Worm (Caenorhabditis elegans) whole organism, L1 larva: ENCODE measurements around the gene W02A2.9.
A peak's percentile ranks its signal among the peaks of the same experiment; 100 is the strongest.

ENCODE experiments used
- C16A3.4 ChIP-seq: fragments of 150-350 bp; optimal IDR thresholded peaks from 2 replicates; lab custom pipeline; 2014; ENCODE audit warnings: missing biosample characterization, missing genetic modification characterization
- F16B12.6 ChIP-seq: fragments of 150-350 bp; optimal IDR thresholded peaks from 2 replicates; lab custom pipeline; 2014; ENCODE audit warnings: missing biosample characterization, missing genetic modification characterization
- alr-1 ChIP-seq: fragments of 200-800 bp; sonication (Bioruptor generic); optimal IDR thresholded peaks from 2 replicates; lab custom pipeline; 2018; ENCODE audit warnings: borderline replicate concordance, mild to moderate bottlenecking, missing genetic modification characterization, missing compliant biosample characterization
- blmp-1 ChIP-seq: fragments of 150-350 bp; optimal IDR thresholded peaks from 2 replicates; lab custom pipeline; 2014; ENCODE audit warnings: missing biosample characterization, missing genetic modification characterization
- ceh-8 ChIP-seq: fragments of 200-800 bp; sonication (Bioruptor generic); optimal IDR thresholded peaks from 2 replicates; lab custom pipeline; 2018; ENCODE audit warnings: mild to moderate bottlenecking, missing genetic modification characterization, moderate library complexity, missing compliant biosample characterization
- ceh-82 ChIP-seq, 3 experiments: fragments of 150-350 bp in 1 of 3; sonication (generic microtip) in 2 of 3; optimal IDR thresholded peaks; 2 replicates each; lab custom pipeline; 2014 to 2017; ENCODE audit warnings: missing biosample characterization in 3 of 3, missing genetic modification characterization in 3 of 3
- ces-1 ChIP-seq: fragments of 150-350 bp; optimal IDR thresholded peaks from 2 replicates; lab custom pipeline; 2014; ENCODE audit warnings: missing biosample characterization, missing genetic modification reagents, missing genetic modification characterization
- efl-1 ChIP-seq, 4 experiments: fragments of 150-350 bp; optimal IDR thresholded peaks in 3 of 4; peaks in 1 of 4; 1 replicate in 1 of 4; 2 replicates in 3 of 4; lab custom pipeline; 2014; ENCODE audit warnings: missing biosample characterization in 2 of 4, missing genetic modification characterization in 2 of 4, missing genetic modification reagents in 2 of 4
- efl-3 ChIP-seq: fragments of 200-800 bp; sonication (Bioruptor generic); optimal IDR thresholded peaks from 2 replicates; lab custom pipeline; 2018; ENCODE audit warnings: mild to moderate bottlenecking, missing genetic modification characterization, missing compliant biosample characterization
- egl-27 ChIP-seq, 2 experiments: fragments of 150-350 bp in 1 of 2; sonication (generic microtip); optimal IDR thresholded peaks; 3 replicates each; lab custom pipeline; 2017 to 2018; ENCODE audit warnings: missing biosample characterization in 2 of 2, missing genetic modification characterization in 2 of 2, missing genetic modification reagents in 2 of 2
- elt-2 ChIP-seq: sonication (generic microtip); optimal IDR thresholded peaks from 2 replicates; lab custom pipeline; 2016; ENCODE audit warnings: missing genetic modification characterization, mild to moderate bottlenecking, inconsistent platforms, missing compliant biosample characterization, missing genetic modification reagents
- ets-5 ChIP-seq: fragments of 200-800 bp; sonication (Bioruptor generic); IDR thresholded peaks from 2 replicates; pipeline ENCODE4 v1.3.6; 2022; ENCODE audit warnings: missing genetic modification characterization, missing compliant biosample characterization
- grh-1 ChIP-seq: fragments of 200-800 bp; sonication (Bioruptor generic); IDR thresholded peaks from 2 replicates; pipeline ENCODE4 v1.3.6; 2022; ENCODE audit warnings: missing genetic modification reagents, missing genetic modification characterization, missing compliant biosample characterization
- hlh-4 ChIP-seq: sonication (generic microtip); optimal IDR thresholded peaks from 2 replicates; lab custom pipeline; 2016; ENCODE audit warnings: mild to moderate bottlenecking, missing genetic modification characterization, missing compliant biosample characterization
- hpl-2 ChIP-seq: fragments of 150-350 bp; optimal IDR thresholded peaks from 2 replicates; lab custom pipeline; 2014; ENCODE audit warnings: missing biosample characterization, missing genetic modification reagents, missing genetic modification characterization
- isw-1 ChIP-seq: fragments of 200-800 bp; sonication (Bioruptor generic); IDR thresholded peaks from 2 replicates; pipeline ENCODE4 v1.3.6; 2022; ENCODE audit warnings: missing genetic modification characterization, missing compliant biosample characterization
- lin-14 ChIP-seq: fragments of 200-800 bp; sonication (Bioruptor generic); optimal IDR thresholded peaks from 2 replicates; lab custom pipeline; 2018; ENCODE audit warnings: mild to moderate bottlenecking, missing genetic modification characterization, moderate library complexity, missing compliant biosample characterization
- lin-15B ChIP-seq: fragments of 150-350 bp; sonication (generic microtip); optimal IDR thresholded peaks from 3 replicates; lab custom pipeline; 2014; ENCODE audit warnings: missing biosample characterization, missing genetic modification characterization
- lin-35 ChIP-seq, 2 experiments: fragments of 150-350 bp; optimal IDR thresholded peaks; 2 replicates each; lab custom pipeline; 2014; ENCODE audit warnings: missing biosample characterization in 2 of 2, missing genetic modification characterization in 2 of 2, missing genetic modification reagents in 2 of 2
- lin-39 ChIP-seq: fragments of 150-350 bp; optimal IDR thresholded peaks from 2 replicates; lab custom pipeline; 2014; ENCODE audit warnings: missing biosample characterization, missing genetic modification reagents, missing genetic modification characterization
- mdl-1 ChIP-seq, 2 experiments: fragments of 150-350 bp; optimal IDR thresholded peaks; 2 replicates each; lab custom pipeline; 2014 to 2017; ENCODE audit warnings: missing biosample characterization in 2 of 2, missing genetic modification characterization in 2 of 2, inconsistent platforms in 1 of 2
- mep-1 ChIP-seq: fragments of 150-350 bp; optimal IDR thresholded peaks from 2 replicates; lab custom pipeline; 2014; ENCODE audit warnings: missing biosample characterization, missing genetic modification characterization
- nhr-19 ChIP-seq: fragments of 200-800 bp; sonication (Bioruptor generic); conservative IDR thresholded peaks from 2 replicates; pipeline ENCODE4 v1.3.6; 2022; ENCODE audit warnings: missing genetic modification characterization, missing compliant biosample characterization
- nhr-20 ChIP-seq: sonication (generic microtip); optimal IDR thresholded peaks from 2 replicates; lab custom pipeline; 2016; ENCODE audit warnings: mild to moderate bottlenecking, missing genetic modification characterization, missing compliant biosample characterization
- nhr-237 ChIP-seq: fragments of 150-350 bp; optimal IDR thresholded peaks from 2 replicates; lab custom pipeline; 2014; ENCODE audit warnings: missing biosample characterization, missing genetic modification characterization
- nhr-47 ChIP-seq: sonication (generic microtip); optimal IDR thresholded peaks from 2 replicates; lab custom pipeline; 2016; ENCODE audit warnings: mild to moderate bottlenecking, missing genetic modification characterization, moderate library complexity, missing compliant biosample characterization
- nhr-71 ChIP-seq: sonication (generic microtip); optimal IDR thresholded peaks from 2 replicates; lab custom pipeline; 2016; ENCODE audit warnings: mild to moderate bottlenecking, missing genetic modification characterization, moderate library complexity, missing compliant biosample characterization
- nhr-84 ChIP-seq: sonication (generic microtip); optimal IDR thresholded peaks from 2 replicates; lab custom pipeline; 2017; ENCODE audit warnings: missing biosample characterization, missing genetic modification characterization
- nhr-85 ChIP-seq: sonication (generic microtip); peaks from one replicate; lab custom pipeline; 2016; ENCODE audit warnings: missing genetic modification characterization, inconsistent platforms, missing compliant biosample characterization
- nhr-90 ChIP-seq: sonication (generic microtip); optimal IDR thresholded peaks from 2 replicates; lab custom pipeline; 2016; ENCODE audit warnings: mild to moderate bottlenecking, missing genetic modification characterization, missing compliant biosample characterization; ENCODE audit not compliant: poor library complexity
- pag-3 ChIP-seq: sonication (generic microtip); optimal IDR thresholded peaks from 2 replicates; lab custom pipeline; 2017; ENCODE audit warnings: missing genetic modification characterization, mild to moderate bottlenecking, missing compliant biosample characterization, antibody characterized with exemption, borderline replicate concordance; ENCODE audit not compliant: insufficient read depth
- pax-3 ChIP-seq: fragments of 200-800 bp; sonication (Bioruptor generic); optimal IDR thresholded peaks from 2 replicates; lab custom pipeline; 2018; ENCODE audit warnings: mild to moderate bottlenecking, missing genetic modification characterization, moderate library complexity, missing compliant biosample characterization
- pqm-1 ChIP-seq: sonication (generic microtip); optimal IDR thresholded peaks from 3 replicates; lab custom pipeline; 2017; ENCODE audit warnings: missing biosample characterization, missing genetic modification characterization
- snpc-4 ChIP-seq: fragments of 150-350 bp; optimal IDR thresholded peaks from 2 replicates; lab custom pipeline; 2014; ENCODE audit warnings: missing biosample characterization, missing genetic modification characterization
- snu-23 ChIP-seq: sonication (generic microtip); optimal IDR thresholded peaks from 2 replicates; lab custom pipeline; 2016; ENCODE audit warnings: missing genetic modification characterization, missing compliant biosample characterization
- sox-4 ChIP-seq: sonication (generic microtip); optimal IDR thresholded peaks from 2 replicates; lab custom pipeline; 2016; ENCODE audit warnings: missing genetic modification characterization, missing compliant biosample characterization
- sptf-1 ChIP-seq: fragments of 150-350 bp; optimal IDR thresholded peaks from 2 replicates; lab custom pipeline; 2014; ENCODE audit warnings: missing biosample characterization, missing genetic modification characterization
- swsn-7 ChIP-seq: sonication (generic microtip); optimal IDR thresholded peaks from 2 replicates; lab custom pipeline; 2016; ENCODE audit warnings: missing genetic modification characterization, missing compliant biosample characterization
- tbx-2 ChIP-seq: sonication (generic microtip); optimal IDR thresholded peaks from 2 replicates; lab custom pipeline; 2016; ENCODE audit warnings: missing genetic modification characterization, missing compliant biosample characterization
- tlp-1 ChIP-seq: fragments of 150-350 bp; optimal IDR thresholded peaks from 2 replicates; lab custom pipeline; 2014; ENCODE audit warnings: missing biosample characterization, missing genetic modification characterization
- unc-30 ChIP-seq: sonication (generic microtip); optimal IDR thresholded peaks from 2 replicates; lab custom pipeline; 2017; ENCODE audit warnings: missing biosample characterization, missing genetic modification characterization
- unc-62 ChIP-seq: fragments of 150-350 bp; optimal IDR thresholded peaks from 2 replicates; lab custom pipeline; 2014; ENCODE audit warnings: missing biosample characterization, missing genetic modification reagents, missing genetic modification characterization
- unc-86 ChIP-seq: sonication (generic microtip); optimal IDR thresholded peaks from 2 replicates; lab custom pipeline; 2016; ENCODE audit warnings: missing genetic modification characterization, missing compliant biosample characterization
- xbp-1 ChIP-seq: sonication (generic microtip); optimal IDR thresholded peaks from 2 replicates; lab custom pipeline; 2016; ENCODE audit warnings: missing genetic modification characterization, missing compliant biosample characterization
- zag-1 ChIP-seq: fragments of 150-350 bp; optimal IDR thresholded peaks from 2 replicates; lab custom pipeline; 2014; ENCODE audit warnings: missing biosample characterization, missing genetic modification characterization
- ztf-4 ChIP-seq: fragments of 150-350 bp; optimal IDR thresholded peaks from 2 replicates; lab custom pipeline; 2014; ENCODE audit warnings: missing biosample characterization, missing genetic modification characterization

Gene W02A2.9

ce11 chrIV:13390770-13391169 is 43.3 kb downstream of the W02A2.9 start:
- TF ChIP-seq ces-1 (GFP tag; lab: Kevin White, UChicago) (no peak), nhr-47 (peak; percentile 0)

- TF ChIP-seq zag-1 (tag; lab: Kevin White, UChicago): no peak
- TF ChIP-seq unc-62 (GFP tag; lab: Kevin White, UChicago): no peak
- TF ChIP-seq nhr-19 (GFP tag; lab: Robert Waterston, UW): no peak
- no peak for TF ChIP-seq efl-3 (GFP tag; lab: Kevin White, UChicago)
- TF ChIP-seq lin-35 (GFP tag; optimal IDR thresholded peaks at IDR 0.05; lab: Kevin White, UChicago): no peak
- TF ChIP-seq F16B12.6: no peak
- no peak for TF ChIP-seq snpc-4 (tag; lab: Kevin White, UChicago)
- no peak for TF ChIP-seq sox-4 (tag; lab: Kevin White, UChicago)
- no peak for TF ChIP-seq lin-39 (tag; lab: Kevin White, UChicago)
- TF ChIP-seq isw-1 (GFP tag; lab: Robert Waterston, UW): no peak
- no peak for TF ChIP-seq ztf-4 (tag; lab: Kevin White, UChicago)
- TF ChIP-seq elt-2 (tag; lab: Kevin White, UChicago): no peak
- TF ChIP-seq lin-14 (GFP tag; lab: Kevin White, UChicago): no peak
- TF ChIP-seq unc-30: no peak
- no peak for TF ChIP-seq nhr-84 (tag; lab: Kevin White, UChicago)
- no peak for TF ChIP-seq nhr-237 (tag; lab: Kevin White, UChicago)
- no peak for TF ChIP-seq pax-3 (tag; lab: Kevin White, UChicago)
- no peak for TF ChIP-seq ets-5
- no peak for TF ChIP-seq grh-1
- no peak for TF ChIP-seq ces-1 (GFP tag; lab: Kevin White, UChicago)
Observed at ce11 chrIV:13392230-13392629, 44.8 kb downstream of the W02A2.9 start.

- TF ChIP-seq nhr-85 (tag; lab: Kevin White, UChicago) (peak; percentile 89), swsn-7 (tag; lab: Kevin White, UChicago) (no peak), nhr-20 (tag; lab: Kevin White, UChicago) (peak; percentile 76), ztf-4 (tag; lab: Kevin White, UChicago) (peak; percentile 19), C16A3.4 (tag; lab: Kevin White, UChicago) (peak; percentile 7), ceh-8 (GFP tag; lab: Kevin White, UChicago) (no peak), F16B12.6 (no peak), nhr-71 (tag; lab: Kevin White, UChicago) (peak; percentile 84), elt-2 (tag; lab: Kevin White, UChicago) (peak; percentile 85), nhr-84 (tag; lab: Kevin White, UChicago) (no peak), lin-15B (tag; lab: Kevin White, UChicago) (no peak), unc-86 (tag; lab: Kevin White, UChicago) (no peak), blmp-1 (peak; percentile 36), pag-3 (peak; percentile 23), efl-3 (GFP tag; lab: Kevin White, UChicago) (no peak), hpl-2 (GFP tag; lab: Kevin White, UChicago) (no peak), xbp-1 (tag; lab: Kevin White, UChicago) (no peak), snu-23 (GFP tag; lab: Kevin White, UChicago) (peak; percentile 48), pax-3 (tag; lab: Kevin White, UChicago) (no peak), hlh-4 (tag; lab: Kevin White, UChicago) (no peak), tbx-2 (tag; lab: Kevin White, UChicago) (peak; percentile 58), ces-1 (GFP tag; lab: Kevin White, UChicago) (no peak), lin-35 (GFP tag; optimal IDR thresholded peaks at IDR 0.05; lab: Kevin White, UChicago) (peak in 1 of 2 experiments; percentile 45), ets-5 (no peak), pqm-1 (tag; lab: Kevin White, UChicago) (no peak), egl-27 (tag; optimal IDR thresholded peaks at IDR 0.05; lab: Kevin White, UChicago) (no peak), nhr-47 (peak; percentile 18), lin-14 (GFP tag; lab: Kevin White, UChicago) (peak; percentile 65), alr-1 (no peak), ceh-82 (tag; optimal IDR thresholded peaks at IDR 0.05; lab: Kevin White, UChicago) (no peak), nhr-90 (peak; percentile 73), nhr-237 (tag; lab: Kevin White, UChicago) (no peak), mep-1 (tag; lab: Kevin White, UChicago) (peak; percentile 5), nhr-19 (GFP tag; lab: Robert Waterston, UW) (peak; percentile 50), snpc-4 (tag; lab: Kevin White, UChicago) (no peak), tlp-1 (tag; lab: Kevin White, UChicago) (no peak), efl-1 (optimal IDR thresholded peaks at IDR 0.05; lab: Kevin White, UChicago) (no peak), efl-1 (GFP tag; optimal IDR thresholded peaks at IDR 0.05 in 1 of 2; lab: Kevin White, UChicago) (peak in 1 of 2 experiments; percentile 84), mdl-1 (tag; optimal IDR thresholded peaks at IDR 0.05; lab: Kevin White, UChicago) (peak in 1 of 2 experiments; percentile 26), sptf-1 (tag; lab: Kevin White, UChicago) (no peak)
Observed at ce11 chrIV:13393246-13393716, 45.8 kb downstream of the W02A2.9 start.
